Fruit fly (Drosophila melanogaster) whole organism, embryonic: ENCODE data around the gene CG7879.

Experiments used
- Asciz ChIP-seq: fragments of 200-800 bp; sonication (Bioruptor generic); optimal IDR thresholded peaks from 2 replicates; lab custom pipeline; 2017; ENCODE audit warnings: missing biosample characterization, mild to moderate bottlenecking, missing genetic modification characterization, missing genetic modification reagents
- Atf6 ChIP-seq: fragments of 200-800 bp; sonication (Bioruptor generic); IDR thresholded peaks from 2 replicates; pipeline ENCODE4 v1.3.6; 2022; ENCODE audit warnings: missing biosample characterization, missing genetic modification characterization
- Bgb ChIP-seq: fragments of 200-800 bp; sonication (Bioruptor generic); IDR thresholded peaks from 2 replicates; pipeline ENCODE4 v1.3.6; 2022; ENCODE audit warnings: missing biosample characterization, missing genetic modification characterization; ENCODE audit not compliant: partially characterized antibody
- CG10431 ChIP-seq: fragments of 200-800 bp; sonication (Bioruptor generic); optimal IDR thresholded peaks from 3 replicates; lab custom pipeline; 2018; ENCODE audit warnings: missing biosample characterization, mild to moderate bottlenecking, missing genetic modification characterization
- CG11247 ChIP-seq: fragments of 200-800 bp; sonication (Bioruptor generic); IDR thresholded peaks from 2 replicates; pipeline ENCODE4 v1.3.6; 2022; ENCODE audit warnings: missing biosample characterization, missing genetic modification characterization
- CG11723 ChIP-seq: fragments of 200-800 bp; sonication (Bioruptor generic); optimal IDR thresholded peaks from 2 replicates; lab custom pipeline; 2017; ENCODE audit warnings: missing biosample characterization, mild to moderate bottlenecking, missing genetic modification characterization
- CG12659 ChIP-seq: fragments of 200-800 bp; sonication (Bioruptor generic); optimal IDR thresholded peaks from 3 replicates; lab custom pipeline; 2017; ENCODE audit warnings: mild to moderate bottlenecking, missing biosample characterization, missing genetic modification reagents, missing genetic modification characterization
- CG13424 ChIP-seq: fragments of 200-800 bp; sonication (Bioruptor generic); optimal IDR thresholded peaks from 2 replicates; lab custom pipeline; 2019; ENCODE audit warnings: missing biosample characterization, mild to moderate bottlenecking, missing genetic modification characterization, moderate library complexity
- CG13624 ChIP-seq: fragments of 200-800 bp; sonication (Bioruptor generic); optimal IDR thresholded peaks from 2 replicates; lab custom pipeline; 2016; ENCODE audit warnings: missing biosample characterization, missing genetic modification characterization
- CG15479 ChIP-seq: fragments of 200-800 bp; sonication (Bioruptor generic); optimal IDR thresholded peaks from 3 replicates; lab custom pipeline; 2019; ENCODE audit warnings: missing biosample characterization, mild to moderate bottlenecking, missing genetic modification characterization, moderate library complexity
- CG16813 ChIP-seq: fragments of 200-800 bp; sonication (Bioruptor generic); IDR thresholded peaks from 3 replicates; pipeline ENCODE4 v1.3.6; 2022; ENCODE audit warnings: missing biosample characterization, missing genetic modification characterization; ENCODE audit not compliant: partially characterized antibody
- CG17186 ChIP-seq: fragments of 200-800 bp; sonication (Bioruptor generic); optimal IDR thresholded peaks from 3 replicates; lab custom pipeline; 2017; ENCODE audit warnings: missing biosample characterization, missing genetic modification reagents, missing genetic modification characterization
- CG17385 ChIP-seq: fragments of 200-800 bp; sonication (Bioruptor generic); optimal IDR thresholded peaks from 3 replicates; lab custom pipeline; 2018; ENCODE audit warnings: missing biosample characterization, mild to moderate bottlenecking, missing genetic modification characterization
- CG18262 ChIP-seq: fragments of 200-800 bp; optimal IDR thresholded peaks from 3 replicates; lab custom pipeline; 2019; ENCODE audit warnings: missing biosample characterization, mild to moderate bottlenecking, missing genetic modification characterization, moderate library complexity
- CG30431 ChIP-seq: fragments of 200-800 bp; sonication (Bioruptor generic); optimal IDR thresholded peaks from 2 replicates; lab custom pipeline; 2017; ENCODE audit warnings: missing biosample characterization, missing genetic modification characterization
- CG3065 ChIP-seq: fragments of 200-800 bp; sonication (Bioruptor generic); optimal IDR thresholded peaks from 2 replicates; lab custom pipeline; 2016; ENCODE audit warnings: missing biosample characterization, missing genetic modification characterization
- CG33213 ChIP-seq: fragments of 200-800 bp; sonication (Bioruptor generic); optimal IDR thresholded peaks from 3 replicates; lab custom pipeline; 2016; ENCODE audit warnings: missing biosample characterization, missing genetic modification characterization
- CG4282 ChIP-seq: fragments of 200-800 bp; sonication (Bioruptor generic); optimal IDR thresholded peaks from 2 replicates; lab custom pipeline; 2016; ENCODE audit warnings: missing biosample characterization, missing genetic modification characterization
- CG4404 ChIP-seq: fragments of 200-800 bp; sonication (Bioruptor generic); IDR thresholded peaks from 2 replicates; pipeline ENCODE4 v1.3.6; 2022; ENCODE audit warnings: missing biosample characterization, missing genetic modification characterization
- CG4707 ChIP-seq: fragments of 200-800 bp; sonication (Bioruptor generic); optimal IDR thresholded peaks from 2 replicates; lab custom pipeline; 2018; ENCODE audit warnings: missing biosample characterization, mild to moderate bottlenecking, missing genetic modification characterization, moderate library complexity
- CG6854 ChIP-seq: fragments of 200-800 bp; sonication (Bioruptor generic); optimal IDR thresholded peaks from 3 replicates; lab custom pipeline; 2017; ENCODE audit warnings: missing biosample characterization, mild to moderate bottlenecking, missing genetic modification characterization
- CG7963 ChIP-seq: fragments of 200-800 bp; sonication (Bioruptor generic); IDR thresholded peaks from 3 replicates; pipeline ENCODE4 v1.3.6; 2022; ENCODE audit warnings: missing biosample characterization, missing genetic modification characterization; ENCODE audit not compliant: partially characterized antibody
- CG8924 ChIP-seq: fragments of 200-800 bp; optimal IDR thresholded peaks from 3 replicates; lab custom pipeline; 2019; ENCODE audit warnings: missing biosample characterization, mild to moderate bottlenecking, missing genetic modification characterization, moderate library complexity
- CG9437 ChIP-seq: fragments of 200-800 bp; sonication (Bioruptor generic); optimal IDR thresholded peaks from 2 replicates; lab custom pipeline; 2018; ENCODE audit warnings: missing biosample characterization, mild to moderate bottlenecking, missing genetic modification characterization
- CTCF ChIP-seq: fragments of 200-800 bp; sonication (Bioruptor generic); optimal IDR thresholded peaks from 2 replicates; lab custom pipeline; 2017; ENCODE audit warnings: missing biosample characterization, mild to moderate bottlenecking, missing genetic modification characterization, moderate library complexity
- Camta ChIP-seq: fragments of 200-800 bp; sonication (Bioruptor generic); optimal IDR thresholded peaks from 2 replicates; lab custom pipeline; 2016; ENCODE audit warnings: missing biosample characterization, missing genetic modification characterization
- Dp ChIP-seq: fragments of 200-800 bp; sonication (Bioruptor generic); optimal IDR thresholded peaks from 2 replicates; lab custom pipeline; 2018; ENCODE audit warnings: missing biosample characterization, mild to moderate bottlenecking, missing genetic modification characterization, moderate library complexity
- Drgx ChIP-seq: fragments of 200-800 bp; sonication (Bioruptor generic); IDR thresholded peaks from 2 replicates; pipeline ENCODE4 v1.3.6; 2022; ENCODE audit warnings: missing biosample characterization, missing genetic modification characterization
- Fer1 ChIP-seq: fragments of 200-800 bp; sonication (Bioruptor generic); optimal IDR thresholded peaks from 2 replicates; lab custom pipeline; 2017; ENCODE audit warnings: missing biosample characterization, mild to moderate bottlenecking, missing genetic modification characterization
- Hsf ChIP-seq: fragments of 200-800 bp; sonication (Bioruptor generic); optimal IDR thresholded peaks from 3 replicates; lab custom pipeline; 2016; ENCODE audit warnings: missing biosample characterization, missing genetic modification characterization
- Lim3 ChIP-seq: fragments of 200-800 bp; sonication (Bioruptor generic); IDR thresholded peaks from 2 replicates; pipeline ENCODE4 v1.3.6; 2022; ENCODE audit warnings: missing biosample characterization, missing genetic modification characterization
- Spps ChIP-seq: fragments of 200-800 bp; sonication (Bioruptor generic); optimal IDR thresholded peaks from 2 replicates; lab custom pipeline; 2018; ENCODE audit warnings: missing biosample characterization, mild to moderate bottlenecking, missing genetic modification characterization
- Tbp ChIP-seq: fragments of >200 bp; optimal IDR thresholded peaks from 2 replicates; lab custom pipeline; 2018; ENCODE audit warnings: missing biosample characterization, missing genetic modification characterization
- Xbp1 ChIP-seq: fragments of 200-800 bp; sonication (Bioruptor generic); optimal IDR thresholded peaks from 3 replicates; lab custom pipeline; 2016; ENCODE audit warnings: missing biosample characterization, mild to moderate bottlenecking, missing genetic modification characterization
- al ChIP-seq: fragments of 200-800 bp; sonication (Bioruptor generic); IDR thresholded peaks from 2 replicates; pipeline ENCODE4 v1.3.6; 2022; ENCODE audit warnings: missing biosample characterization, missing genetic modification characterization
- bab2 ChIP-seq: fragments of 200-800 bp; sonication (Bioruptor generic); optimal IDR thresholded peaks from 2 replicates; lab custom pipeline; 2016; ENCODE audit warnings: missing biosample characterization, missing genetic modification characterization
- chinmo ChIP-seq: fragments of 200-800 bp; sonication (Bioruptor generic); IDR thresholded peaks from 4 replicates; pipeline ENCODE4 v1.3.6; 2022; ENCODE audit warnings: missing biosample characterization, missing genetic modification characterization; ENCODE audit not compliant: partially characterized antibody
- crc ChIP-seq: fragments of 200-800 bp; sonication (Bioruptor generic); optimal IDR thresholded peaks from 2 replicates; lab custom pipeline; 2016; ENCODE audit warnings: missing biosample characterization, missing genetic modification characterization
- gce ChIP-seq: fragments of 200-800 bp; sonication (Bioruptor generic); IDR thresholded peaks from 3 replicates; pipeline ENCODE4 v1.3.6; 2022; ENCODE audit warnings: missing biosample characterization, missing genetic modification characterization
- kay ChIP-seq: fragments of 200-800 bp; sonication (Bioruptor generic); optimal IDR thresholded peaks from 2 replicates; lab custom pipeline; 2016; ENCODE audit warnings: missing biosample characterization, missing genetic modification characterization
- lmd ChIP-seq: fragments of 200-800 bp; sonication (Bioruptor generic); IDR thresholded peaks from 2 replicates; pipeline ENCODE4 v1.3.6; 2022; ENCODE audit warnings: missing biosample characterization, missing genetic modification characterization
- org-1 ChIP-seq: fragments of 200-800 bp; sonication (Bioruptor generic); optimal IDR thresholded peaks from 2 replicates; lab custom pipeline; 2017; ENCODE audit warnings: missing biosample characterization, missing genetic modification characterization
- rib ChIP-seq: fragments of 200-800 bp; sonication (Bioruptor generic); IDR thresholded peaks from 2 replicates; pipeline ENCODE4 v1.3.6; 2022; ENCODE audit warnings: missing biosample characterization, missing genetic modification characterization
- sim ChIP-seq: fragments of 200-800 bp; sonication (Bioruptor generic); IDR thresholded peaks from 2 replicates; pipeline ENCODE4 v1.3.6; 2022; ENCODE audit warnings: missing biosample characterization, missing genetic modification characterization
- slou ChIP-seq: fragments of 200-800 bp; sonication (Bioruptor generic); optimal IDR thresholded peaks from 3 replicates; lab custom pipeline; 2016; ENCODE audit warnings: missing biosample characterization, missing genetic modification characterization
- tgo ChIP-seq: fragments of 200-800 bp; sonication (Bioruptor generic); IDR thresholded peaks from 3 replicates; pipeline ENCODE4 v1.3.6; 2022; ENCODE audit warnings: missing biosample characterization, missing genetic modification characterization
- toy ChIP-seq: fragments of 200-800 bp; sonication (Bioruptor generic); IDR thresholded peaks from 2 replicates; pipeline ENCODE4 v1.3.6; 2022; ENCODE audit warnings: missing biosample characterization, missing genetic modification characterization
- trem ChIP-seq: fragments of 200-800 bp; optimal IDR thresholded peaks from 3 replicates; lab custom pipeline; 2019; ENCODE audit warnings: missing biosample characterization, mild to moderate bottlenecking, missing genetic modification characterization, moderate library complexity
- trh ChIP-seq: fragments of 200-800 bp; sonication (Bioruptor generic); optimal IDR thresholded peaks from 2 replicates; lab custom pipeline; 2016; ENCODE audit warnings: missing biosample characterization, missing genetic modification characterization
- vvl ChIP-seq: fragments of 200-800 bp; sonication (Bioruptor generic); IDR thresholded peaks from 2 replicates; pipeline ENCODE4 v1.3.6; 2022; ENCODE audit warnings: missing biosample characterization, missing genetic modification characterization
- zen2 ChIP-seq: fragments of 200-800 bp; sonication (Bioruptor generic); IDR thresholded peaks from 3 replicates; pipeline ENCODE4 v1.3.6; 2022; ENCODE audit warnings: missing biosample characterization, missing genetic modification characterization; ENCODE audit not compliant: partially characterized antibody
- zfh1 ChIP-seq: fragments of 200-800 bp; sonication (Bioruptor generic); IDR thresholded peaks from 3 replicates; pipeline ENCODE4 v1.3.6; 2022; ENCODE audit warnings: missing biosample characterization, missing genetic modification characterization

The CG7879 gene

DNA sequence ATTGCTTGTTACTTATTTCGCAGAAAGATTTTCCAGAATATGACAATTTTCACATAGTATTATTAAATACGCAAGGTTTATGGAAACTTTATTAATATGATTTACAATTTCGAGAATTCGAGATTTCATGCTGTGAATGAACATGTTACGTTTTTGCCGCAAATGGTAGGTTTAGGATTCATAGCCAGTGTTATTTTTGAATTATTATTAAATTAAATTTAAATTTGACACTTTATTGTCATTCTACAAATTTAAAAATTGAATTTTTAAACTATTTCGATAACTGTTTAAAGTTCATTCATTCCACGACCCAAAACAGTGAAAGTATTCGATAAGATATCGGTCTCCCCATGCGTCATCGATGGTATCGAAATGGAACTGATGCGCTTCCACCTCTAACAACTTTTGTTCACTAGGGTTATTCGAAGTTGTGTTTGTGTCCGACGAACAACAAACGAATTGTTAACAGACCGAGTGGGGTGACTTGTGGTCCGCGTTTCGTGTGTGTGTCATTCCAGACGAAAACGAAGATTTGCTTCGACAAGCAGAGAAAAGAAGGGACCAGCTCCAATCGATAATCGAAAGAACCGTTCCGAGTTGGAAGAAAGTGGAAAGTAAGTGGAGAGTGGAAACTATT lies 22.6 kb downstream of the CG7879 start, which contains the start of the genes CG32313 and Pcyt1 (continued):
- TF ChIP-seq Dp (GFP tag; lab: Kevin White, UChicago) (peak; percentile 79), CG15479 (GFP tag; lab: Kevin White, UChicago) (no peak), bab2 (GFP tag; lab: Kevin White, UChicago) (no peak), CG12659 (peak; percentile 62), tgo (GFP tag; lab: Robert Waterston, UW) (no peak), slou (GFP tag; lab: Kevin White, UChicago) (no peak), zfh1 (GFP tag; lab: Robert Waterston, UW) (no peak), Lim3 (no peak), Drgx (GFP tag; lab: Robert Waterston, UW) (no peak), CTCF (GFP tag; lab: Kevin White, UChicago) (no peak), Asciz (peak; percentile 12), Xbp1 (GFP tag; lab: Kevin White, UChicago) (peak; percentile 21), CG9437 (no peak), Tbp (GFP tag; lab: Kevin White, UChicago) (no peak), CG7963 (GFP tag; lab: Robert Waterston, UW) (peak; percentile 90), Hsf (GFP tag; lab: Kevin White, UChicago) (no peak), CG17186 (GFP tag; lab: Kevin White, UChicago) (peak; percentile 76), CG3065 (GFP tag; lab: Kevin White, UChicago) (no peak), trh (no peak), vvl (GFP tag; lab: Robert Waterston, UW) (peak; percentile 35), CG10431 (GFP tag; lab: Kevin White, UChicago) (no peak), CG13424 (no peak), CG13624 (GFP tag; lab: Kevin White, UChicago) (no peak), chinmo (GFP tag; lab: Robert Waterston, UW) (peak; percentile 94), CG11247 (GFP tag; lab: Robert Waterston, UW) (no peak), CG33213 (peak; percentile 32), sim (GFP tag; lab: Robert Waterston, UW) (no peak), lmd (GFP tag; lab: Robert Waterston, UW) (no peak), al (GFP tag; lab: Robert Waterston, UW) (no peak), CG16813 (peak; percentile 86), crc (GFP tag; lab: Kevin White, UChicago) (no peak), CG30431 (GFP tag; lab: Kevin White, UChicago) (no peak), toy (GFP tag; lab: Robert Waterston, UW) (no peak), kay (GFP tag; lab: Kevin White, UChicago) (no peak), trem (tag; lab: Kevin White, UChicago) (peak; percentile 65), CG4707 (GFP tag; lab: Kevin White, UChicago) (peak; percentile 37), Camta (GFP tag; lab: Kevin White, UChicago) (no peak), rib (GFP tag; lab: Robert Waterston, UW) (no peak), Fer1 (GFP tag; lab: Kevin White, UChicago) (peak; percentile 58), CG11723 (GFP tag; lab: Kevin White, UChicago) (no peak), CG17385 (GFP tag; lab: Kevin White, UChicago) (peak; percentile 19), Spps (no peak), CG18262 (tag; lab: Kevin White, UChicago) (no peak), zen2 (GFP tag; lab: Robert Waterston, UW) (peak; percentile 77), Atf6 (GFP tag; lab: Robert Waterston, UW) (0 out of 2 replicates have a peak, but pooled peaks have one; percentile 22), Bgb (GFP tag; lab: Robert Waterston, UW) (peak; percentile 94), org-1 (GFP tag; lab: Kevin White, UChicago) (no peak), gce (GFP tag; lab: Robert Waterston, UW) (no peak), CG4282 (GFP tag; lab: Kevin White, UChicago) (no peak), CG6854 (GFP tag; lab: Kevin White, UChicago) (no peak), CG8924 (tag; lab: Kevin White, UChicago) (peak; percentile 65), CG4404 (no peak)
